Worm (Caenorhabditis elegans) whole organism, L3 larva: ENCODE results near the gene aars-1.

Experiments used
- R02D3.7 ChIP-seq: fragments of 150-350 bp; optimal IDR thresholded peaks from 2 replicates; lab custom pipeline; 2014; ENCODE audit warnings: missing biosample characterization, missing genetic modification characterization
- aly-2 ChIP-seq: fragments of 150-350 bp; optimal IDR thresholded peaks from 2 replicates; lab custom pipeline; 2014; ENCODE audit warnings: missing biosample characterization, missing genetic modification characterization
- ama-1 ChIP-seq: fragments of 150-350 bp; optimal IDR thresholded peaks from 2 replicates; lab custom pipeline; 2018
- ceh-28 ChIP-seq: fragments of 150-350 bp; optimal IDR thresholded peaks from 2 replicates; lab custom pipeline; 2014; ENCODE audit warnings: missing biosample characterization, missing genetic modification reagents, missing genetic modification characterization
- ceh-82 ChIP-seq: fragments of 150-350 bp; optimal IDR thresholded peaks from 2 replicates; lab custom pipeline; 2014; ENCODE audit warnings: missing biosample characterization, missing genetic modification characterization
- ceh-9 ChIP-seq: sonication (generic microtip); optimal IDR thresholded peaks from 2 replicates; lab custom pipeline; 2018; ENCODE audit warnings: missing biosample characterization, missing genetic modification characterization
- daf-12 ChIP-seq: fragments of 150-350 bp; optimal IDR thresholded peaks from 2 replicates; lab custom pipeline; 2014; ENCODE audit warnings: missing biosample characterization, missing genetic modification reagents, missing genetic modification characterization
- egl-27 ChIP-seq: sonication (generic microtip); optimal IDR thresholded peaks from 4 replicates; lab custom pipeline; 2017; ENCODE audit warnings: missing biosample characterization, missing genetic modification reagents, missing genetic modification characterization
- elt-1 ChIP-seq: fragments of 150-350 bp; optimal IDR thresholded peaks from 2 replicates; lab custom pipeline; 2014; ENCODE audit warnings: missing biosample characterization, missing genetic modification characterization
- elt-2 ChIP-seq: sonication (generic microtip); optimal IDR thresholded peaks from 2 replicates; lab custom pipeline; 2016; ENCODE audit warnings: missing genetic modification reagents, mild to moderate bottlenecking, missing genetic modification characterization, missing compliant biosample characterization
- elt-3 ChIP-seq, 3 experiments: fragments of 150-350 bp in 1 of 3; sonication (generic microtip) in 2 of 3; optimal IDR thresholded peaks; 2 replicates in 2 of 3; 4 replicates in 1 of 3; lab custom pipeline; 2014 to 2017; ENCODE audit warnings: missing biosample characterization in 3 of 3, missing genetic modification characterization in 3 of 3
- eor-1 ChIP-seq, 2 experiments: fragments of 150-350 bp; optimal IDR thresholded peaks; 2 replicates each; lab custom pipeline; 2014 to 2018; ENCODE audit warnings: missing biosample characterization in 2 of 2, missing genetic modification characterization in 2 of 2
- fkh-10 ChIP-seq: sonication (generic microtip); optimal IDR thresholded peaks from 2 replicates; lab custom pipeline; 2017; ENCODE audit warnings: missing biosample characterization, missing genetic modification reagents, missing genetic modification characterization
- fos-1 ChIP-seq: fragments of 150-350 bp; optimal IDR thresholded peaks from 2 replicates; lab custom pipeline; 2014; ENCODE audit warnings: missing biosample characterization, missing genetic modification characterization
- lin-15B ChIP-seq: fragments of 150-350 bp; optimal IDR thresholded peaks from 2 replicates; lab custom pipeline; 2014; ENCODE audit warnings: missing biosample characterization, missing genetic modification characterization
- lin-39 ChIP-seq: fragments of 150-350 bp; optimal IDR thresholded peaks from 2 replicates; lab custom pipeline; 2018; ENCODE audit warnings: missing biosample characterization, missing genetic modification reagents, missing genetic modification characterization
- mdl-1 ChIP-seq: fragments of 150-350 bp; optimal IDR thresholded peaks from 2 replicates; lab custom pipeline; 2014; ENCODE audit warnings: missing biosample characterization, missing genetic modification characterization
- mml-1 ChIP-seq: fragments of 150-350 bp; sonication (generic microtip); optimal IDR thresholded peaks from 3 replicates; lab custom pipeline; 2014; ENCODE audit warnings: missing biosample characterization, missing genetic modification characterization
- nfya-1 ChIP-seq: sonication (generic microtip); optimal IDR thresholded peaks from 2 replicates; lab custom pipeline; 2017; ENCODE audit warnings: missing genetic modification characterization, mild to moderate bottlenecking, missing compliant biosample characterization, antibody characterized with exemption, moderate library complexity; ENCODE audit not compliant: insufficient read depth
- nhr-11 ChIP-seq: fragments of 150-350 bp; optimal IDR thresholded peaks from 2 replicates; lab custom pipeline; 2014; ENCODE audit warnings: missing biosample characterization, missing genetic modification characterization
- nhr-12 ChIP-seq: fragments of 150-350 bp; optimal IDR thresholded peaks from 2 replicates; lab custom pipeline; 2014; ENCODE audit warnings: missing biosample characterization, missing genetic modification characterization
- nhr-23 ChIP-seq: fragments of 150-350 bp; optimal IDR thresholded peaks from 2 replicates; lab custom pipeline; 2014; ENCODE audit warnings: missing biosample characterization, missing genetic modification reagents, missing genetic modification characterization
- nhr-25 ChIP-seq: sonication (generic microtip); optimal IDR thresholded peaks from 2 replicates; lab custom pipeline; 2017; ENCODE audit warnings: missing biosample characterization, missing genetic modification characterization
- nhr-43 ChIP-seq: sonication (generic microtip); optimal IDR thresholded peaks from 2 replicates; lab custom pipeline; 2016; ENCODE audit warnings: mild to moderate bottlenecking, missing genetic modification characterization, missing compliant biosample characterization; ENCODE audit not compliant: poor library complexity, severe bottlenecking
- nhr-67 ChIP-seq: fragments of 150-350 bp; optimal IDR thresholded peaks from 2 replicates; lab custom pipeline; 2014; ENCODE audit warnings: missing biosample characterization, missing genetic modification characterization
- nhr-76 ChIP-seq: fragments of 150-350 bp; sonication (generic microtip); optimal IDR thresholded peaks from 5 replicates; lab custom pipeline; 2014; ENCODE audit warnings: missing biosample characterization, missing genetic modification characterization
- nhr-77 ChIP-seq: fragments of 150-350 bp; optimal IDR thresholded peaks from 2 replicates; lab custom pipeline; 2014; ENCODE audit warnings: missing biosample characterization, missing genetic modification characterization
- pha-4 ChIP-seq: fragments of 150-350 bp; optimal IDR thresholded peaks from 2 replicates; lab custom pipeline; 2014; ENCODE audit warnings: missing biosample characterization, missing genetic modification reagents, missing genetic modification characterization
- pqm-1 ChIP-seq: fragments of 150-350 bp; optimal IDR thresholded peaks from 2 replicates; lab custom pipeline; 2017; ENCODE audit warnings: missing biosample characterization, missing genetic modification characterization, inconsistent platforms
- snpc-4 ChIP-seq: fragments of 150-350 bp; optimal IDR thresholded peaks from 2 replicates; lab custom pipeline; 2014; ENCODE audit warnings: missing biosample characterization, missing genetic modification characterization
- unc-39 ChIP-seq: sonication (generic microtip); optimal IDR thresholded peaks from 4 replicates; lab custom pipeline; 2017; ENCODE audit warnings: missing biosample characterization, missing genetic modification characterization
- unc-62 ChIP-seq: fragments of 150-350 bp; sonication (generic microtip); optimal IDR thresholded peaks from 4 replicates; lab custom pipeline; 2014; ENCODE audit warnings: missing biosample characterization, missing genetic modification reagents, missing genetic modification characterization
- ztf-11 ChIP-seq: fragments of 150-350 bp; optimal IDR thresholded peaks from 2 replicates; lab custom pipeline; 2014; ENCODE audit warnings: missing biosample characterization, missing genetic modification characterization
- ztf-4 ChIP-seq: fragments of 150-350 bp; optimal IDR thresholded peaks from 2 replicates; lab custom pipeline; 2014; ENCODE audit warnings: missing biosample characterization, missing genetic modification characterization

aars-1 gene

ce11 chrII:11469574-11470108, 5.3 kb upstream of the aars-1 start, which contains the start of gene cisd-1:
Gene cisd-1, minus strand, starts transcription at chrII:11469624.
- TF ChIP-seq unc-62 (GFP tag; lab: Kevin White, UChicago) (no peak), lin-39 (tag; lab: Kevin White, UChicago) (no peak), R02D3.7 (no peak), nhr-76 (tag; lab: Kevin White, UChicago) (no peak), egl-27 (tag; lab: Kevin White, UChicago) (no peak), elt-1 (no peak), elt-2 (peak; percentile 65), elt-3 (tag; optimal IDR thresholded peaks at IDR 0.05; lab: Kevin White, UChicago) (no peak), daf-12 (tag; lab: Kevin White, UChicago) (no peak), mml-1 (no peak), snpc-4 (tag; lab: Kevin White, UChicago) (no peak), ceh-82 (tag; lab: Kevin White, UChicago) (no peak), nfya-1 (tag; lab: Kevin White, UChicago) (peak; percentile 21), nhr-25 (no peak), pha-4 (tag; lab: Kevin White, UChicago) (peak; percentile 27), nhr-12 (tag; lab: Kevin White, UChicago) (no peak), fkh-10 (no peak), lin-15B (tag; lab: Kevin White, UChicago) (no peak), pqm-1 (tag; lab: Kevin White, UChicago) (peak; percentile 52), mdl-1 (tag; lab: Kevin White, UChicago) (no peak)

ce11 chrII:11467541-11467940, 3.2 kb upstream of the aars-1 start, which contains the start of gene klp-17:
Gene klp-17, minus strand, starts transcription at chrII:11467641.
- no peak for TF ChIP-seq ztf-11

- TF ChIP-seq pqm-1 (tag; lab: Kevin White, UChicago) (no peak), lin-15B (tag; lab: Kevin White, UChicago) (peak; percentile 28), R02D3.7 (peak; percentile 81), nhr-67 (tag; lab: Kevin White, UChicago) (no peak), ceh-9 (tag; lab: Kevin White, UChicago) (no peak)
These were observed 398 bp downstream of the aars-1 start for ce11 chrII:11463899-11464298.

- no peak for TF ChIP-seq ztf-4
- TF ChIP-seq fkh-10, result no peak
- peak; percentile 58 for TF ChIP-seq elt-2
- no peak for TF ChIP-seq nhr-23 (tag; lab: Kevin White, UChicago)
- no peak for TF ChIP-seq nhr-43
- TF ChIP-seq nhr-77, result no peak
- TF ChIP-seq pqm-1 (tag; lab: Kevin White, UChicago), result peak; percentile 33
- TF ChIP-seq eor-1 (tag; optimal IDR thresholded peaks at IDR 0.05; lab: Kevin White, UChicago), result no peak
These were observed 4.4 kb downstream of the aars-1 start for ce11 chrII:11459883-11460282.

- no peak for TF ChIP-seq mdl-1 (tag; lab: Kevin White, UChicago)
- no peak for TF ChIP-seq ceh-28 (tag; lab: Kevin White, UChicago)
- TF ChIP-seq nhr-25, result no peak
- no peak for TF ChIP-seq fos-1
- peak; percentile 3 for TF ChIP-seq ama-1 (lab: Kevin White, UChicago)
These were observed 8.6 kb downstream of the aars-1 start for ce11 chrII:11455715-11456114.

ce11 chrII:11455140-11455539, 9.2 kb downstream of the aars-1 start:
- TF ChIP-seq ceh-82 (tag; lab: Kevin White, UChicago) (no peak), ztf-11 (no peak), snpc-4 (tag; lab: Kevin White, UChicago) (no peak), nhr-12 (tag; lab: Kevin White, UChicago) (no peak), lin-15B (tag; lab: Kevin White, UChicago) (no peak), nhr-23 (tag; lab: Kevin White, UChicago) (no peak), aly-2 (tag; lab: Kevin White, UChicago) (no peak), elt-1 (no peak), nhr-11 (no peak), pqm-1 (tag; lab: Kevin White, UChicago) (no peak), unc-39 (no peak), nfya-1 (tag; lab: Kevin White, UChicago) (no peak)
